Fruit fly (Drosophila melanogaster) whole organism, embryonic: ENCODE data around the gene CG11703.

Experiments used
- CG10979 ChIP-seq: fragments of 200-800 bp; sonication (Bioruptor generic); optimal IDR thresholded peaks from 2 replicates; lab custom pipeline; 2018; ENCODE audit warnings: missing biosample characterization, mild to moderate bottlenecking, missing genetic modification characterization, moderate library complexity
- CG11504 ChIP-seq: fragments of 200-800 bp; sonication (Bioruptor generic); optimal IDR thresholded peaks from 3 replicates; lab custom pipeline; 2019; ENCODE audit warnings: missing biosample characterization, mild to moderate bottlenecking, missing genetic modification characterization, moderate library complexity
- CG12391 ChIP-seq: fragments of 200-800 bp; sonication (Bioruptor generic); optimal IDR thresholded peaks from 3 replicates; lab custom pipeline; 2018; ENCODE audit warnings: missing biosample characterization, mild to moderate bottlenecking, missing genetic modification characterization, moderate library complexity
- CG1529 ChIP-seq: fragments of 200-800 bp; sonication (Bioruptor generic); optimal IDR thresholded peaks from 3 replicates; lab custom pipeline; 2018; ENCODE audit warnings: missing biosample characterization, missing genetic modification characterization
- CG15601 ChIP-seq: fragments of 200-800 bp; sonication (Bioruptor generic); optimal IDR thresholded peaks from 3 replicates; lab custom pipeline; 2019; ENCODE audit warnings: missing biosample characterization, mild to moderate bottlenecking, missing genetic modification characterization, moderate library complexity
- CG16815 ChIP-seq: fragments of 200-800 bp; sonication (Bioruptor generic); optimal IDR thresholded peaks from 3 replicates; lab custom pipeline; 2017; ENCODE audit warnings: missing biosample characterization, mild to moderate bottlenecking, missing genetic modification characterization
- CG17359 ChIP-seq: fragments of 200-800 bp; sonication (Bioruptor generic); optimal IDR thresholded peaks from 3 replicates; lab custom pipeline; 2018; ENCODE audit warnings: missing biosample characterization, mild to moderate bottlenecking, missing genetic modification characterization, moderate library complexity
- CG17361 ChIP-seq: fragments of 200-800 bp; sonication (Bioruptor generic); IDR thresholded peaks from 3 replicates; pipeline ENCODE4 v1.3.6; 2022; ENCODE audit warnings: missing biosample characterization, missing genetic modification characterization
- CG17829 ChIP-seq: fragments of 200-800 bp; optimal IDR thresholded peaks from 2 replicates; lab custom pipeline; 2019; ENCODE audit warnings: missing biosample characterization, mild to moderate bottlenecking, missing genetic modification characterization, moderate library complexity
- CG18262 ChIP-seq: fragments of 200-800 bp; optimal IDR thresholded peaks from 3 replicates; lab custom pipeline; 2019; ENCODE audit warnings: missing biosample characterization, mild to moderate bottlenecking, missing genetic modification characterization, moderate library complexity
- CG2202 ChIP-seq: fragments of 200-800 bp; sonication (Bioruptor generic); optimal IDR thresholded peaks from 2 replicates; lab custom pipeline; 2018; ENCODE audit warnings: missing biosample characterization, mild to moderate bottlenecking, missing genetic modification characterization
- CG30403 ChIP-seq: fragments of 200-800 bp; sonication (Bioruptor generic); optimal IDR thresholded peaks from 3 replicates; lab custom pipeline; 2016; ENCODE audit warnings: missing biosample characterization, missing genetic modification characterization
- CG31441 ChIP-seq: fragments of 200-800 bp; sonication (Bioruptor generic); IDR thresholded peaks from 2 replicates; pipeline ENCODE4 v1.3.6; 2022; ENCODE audit warnings: missing biosample characterization, missing genetic modification characterization
- CG32767 ChIP-seq: fragments of 200-800 bp; sonication (Bioruptor generic); IDR thresholded peaks from 2 replicates; pipeline ENCODE4 v1.3.6; 2022; ENCODE audit warnings: missing biosample characterization, missing genetic modification characterization
- CG33557 ChIP-seq: fragments of 200-800 bp; sonication (Bioruptor generic); optimal IDR thresholded peaks from 2 replicates; lab custom pipeline; 2019; ENCODE audit warnings: missing biosample characterization, mild to moderate bottlenecking, missing genetic modification characterization, moderate library complexity
- CG3407 ChIP-seq: fragments of 200-800 bp; sonication (Bioruptor generic); optimal IDR thresholded peaks from 2 replicates; lab custom pipeline; 2018; ENCODE audit warnings: missing biosample characterization, mild to moderate bottlenecking, missing genetic modification characterization
- CG34376 ChIP-seq: fragments of 200-800 bp; sonication (Bioruptor generic); optimal IDR thresholded peaks from 2 replicates; lab custom pipeline; 2018; ENCODE audit warnings: missing biosample characterization, mild to moderate bottlenecking, missing genetic modification characterization
- CG3726 ChIP-seq: fragments of 200-800 bp; sonication (Bioruptor generic); IDR thresholded peaks from 3 replicates; pipeline ENCODE4, ENCODE4 v1.3.6; 2022; ENCODE audit warnings: missing biosample characterization, missing genetic modification characterization
- CG6254 ChIP-seq: fragments of 200-800 bp; sonication (Bioruptor generic); optimal IDR thresholded peaks from 3 replicates; lab custom pipeline; 2017; ENCODE audit warnings: mild to moderate bottlenecking, missing biosample characterization, missing genetic modification reagents, missing genetic modification characterization
- CG7963 ChIP-seq: fragments of 200-800 bp; sonication (Bioruptor generic); IDR thresholded peaks from 3 replicates; pipeline ENCODE4 v1.3.6; 2022; ENCODE audit warnings: missing biosample characterization, missing genetic modification characterization; ENCODE audit not compliant: partially characterized antibody
- CG8388 ChIP-seq: fragments of 200-800 bp; sonication (Bioruptor generic); optimal IDR thresholded peaks from 2 replicates; lab custom pipeline; 2019; ENCODE audit warnings: missing biosample characterization, mild to moderate bottlenecking, missing genetic modification characterization, moderate library complexity
- CG8924 ChIP-seq: fragments of 200-800 bp; optimal IDR thresholded peaks from 3 replicates; lab custom pipeline; 2019; ENCODE audit warnings: missing biosample characterization, mild to moderate bottlenecking, missing genetic modification characterization, moderate library complexity
- CG9437 ChIP-seq: fragments of 200-800 bp; sonication (Bioruptor generic); optimal IDR thresholded peaks from 2 replicates; lab custom pipeline; 2018; ENCODE audit warnings: missing biosample characterization, mild to moderate bottlenecking, missing genetic modification characterization
- CG9727 ChIP-seq: fragments of 200-800 bp; sonication (Bioruptor generic); optimal IDR thresholded peaks from 3 replicates; lab custom pipeline; 2017; ENCODE audit warnings: missing biosample characterization, mild to moderate bottlenecking, missing genetic modification characterization
- D19A ChIP-seq: fragments of 200-800 bp; optimal IDR thresholded peaks from 3 replicates; lab custom pipeline; 2019; ENCODE audit warnings: missing biosample characterization, mild to moderate bottlenecking, missing genetic modification characterization, moderate library complexity
- Drgx ChIP-seq: fragments of 200-800 bp; sonication (Bioruptor generic); IDR thresholded peaks from 2 replicates; pipeline ENCODE4 v1.3.6; 2022; ENCODE audit warnings: missing biosample characterization, missing genetic modification characterization
- ERR ChIP-seq: fragments of 200-800 bp; sonication (Bioruptor generic); optimal IDR thresholded peaks from 2 replicates; lab custom pipeline; 2016; ENCODE audit warnings: missing biosample characterization, missing genetic modification characterization
- Nf-YB ChIP-seq: fragments of 200-800 bp; sonication (Bioruptor generic); optimal IDR thresholded peaks from 3 replicates; lab custom pipeline; 2019; ENCODE audit warnings: missing biosample characterization, mild to moderate bottlenecking, missing genetic modification characterization, moderate library complexity
- Sox100B ChIP-seq: fragments of 200-800 bp; sonication (Bioruptor generic); optimal IDR thresholded peaks from 3 replicates; lab custom pipeline; 2018; ENCODE audit warnings: missing biosample characterization, mild to moderate bottlenecking, missing genetic modification characterization
- Sox102F ChIP-seq: fragments of 200-800 bp; sonication (Bioruptor generic); optimal IDR thresholded peaks from 2 replicates; lab custom pipeline; 2018; ENCODE audit warnings: missing biosample characterization, mild to moderate bottlenecking, missing genetic modification characterization, moderate library complexity
- Xrp1 ChIP-seq: fragments of 200-800 bp; sonication (Bioruptor generic); IDR thresholded peaks from 2 replicates; pipeline ENCODE4 v1.3.6; 2022; ENCODE audit warnings: missing biosample characterization, missing genetic modification characterization
- aop ChIP-seq: fragments of 200-800 bp; sonication (Bioruptor generic); IDR thresholded peaks from 2 replicates; pipeline ENCODE4 v1.3.6; 2022; ENCODE audit warnings: missing biosample characterization, missing genetic modification characterization
- az2 ChIP-seq: fragments of 200-800 bp; sonication (Bioruptor generic); optimal IDR thresholded peaks from 3 replicates; lab custom pipeline; 2016; ENCODE audit warnings: missing biosample characterization, missing genetic modification characterization
- bsh ChIP-seq, 2 experiments: fragments of 200-800 bp; sonication (Bioruptor generic); optimal IDR thresholded peaks; 2 replicates each; lab custom pipeline; 2017 to 2018; ENCODE audit warnings: mild to moderate bottlenecking in 2 of 2, missing biosample characterization in 2 of 2, missing genetic modification characterization in 2 of 2, moderate library complexity in 1 of 2
- cg ChIP-seq: fragments of 200-800 bp; sonication (Bioruptor generic); optimal IDR thresholded peaks from 3 replicates; lab custom pipeline; 2019; ENCODE audit warnings: missing biosample characterization, mild to moderate bottlenecking, missing genetic modification characterization, moderate library complexity
- ci ChIP-seq: fragments of 200-800 bp; sonication (Bioruptor generic); IDR thresholded peaks from 3 replicates; pipeline ENCODE4 v1.3.6; 2022; ENCODE audit warnings: missing biosample characterization, missing genetic modification characterization
- dimm ChIP-seq: fragments of 200-800 bp; sonication (Bioruptor generic); IDR thresholded peaks from 2 replicates; pipeline ENCODE4 v1.3.6; 2022; ENCODE audit warnings: missing biosample characterization, missing genetic modification characterization
- dmrt11E ChIP-seq: fragments of 200-800 bp; sonication (Bioruptor generic); optimal IDR thresholded peaks from 3 replicates; lab custom pipeline; 2018; ENCODE audit warnings: missing biosample characterization, mild to moderate bottlenecking, missing genetic modification characterization, moderate library complexity
- dmrt99B ChIP-seq: fragments of 200-800 bp; sonication (Bioruptor generic); optimal IDR thresholded peaks from 2 replicates; lab custom pipeline; 2018; ENCODE audit warnings: missing biosample characterization, mild to moderate bottlenecking, missing genetic modification characterization, moderate library complexity
- gem ChIP-seq: fragments of 200-800 bp; sonication (Bioruptor generic); optimal IDR thresholded peaks from 2 replicates; lab custom pipeline; 2019; ENCODE audit warnings: missing biosample characterization, mild to moderate bottlenecking, missing genetic modification characterization, moderate library complexity
- grau ChIP-seq: fragments of 200-800 bp; optimal IDR thresholded peaks from 3 replicates; lab custom pipeline; 2019; ENCODE audit warnings: missing biosample characterization, mild to moderate bottlenecking, missing genetic modification characterization, moderate library complexity
- gsb-n ChIP-seq: fragments of 200-800 bp; sonication (Bioruptor generic); optimal IDR thresholded peaks from 3 replicates; lab custom pipeline; 2018; ENCODE audit warnings: missing biosample characterization, mild to moderate bottlenecking, missing genetic modification characterization
- ken ChIP-seq: fragments of 200-800 bp; sonication (Bioruptor generic); IDR thresholded peaks from 3 replicates; pipeline ENCODE4 v1.3.6; 2022; ENCODE audit warnings: missing biosample characterization, missing genetic modification characterization
- run ChIP-seq: fragments of 200-800 bp; sonication (Bioruptor generic); optimal IDR thresholded peaks from 3 replicates; lab custom pipeline; 2018; ENCODE audit warnings: missing biosample characterization, mild to moderate bottlenecking, missing genetic modification characterization
- sc ChIP-seq, 3 experiments: fragments of >200 bp in 2 of 3; fragments of 200-800 bp in 1 of 3; sonication (Bioruptor generic) in 1 of 3; optimal IDR thresholded peaks; 2 replicates in 2 of 3; 3 replicates in 1 of 3; lab custom pipeline; 2017; ENCODE audit warnings: mild to moderate bottlenecking in 1 of 3, missing biosample characterization in 1 of 3, missing genetic modification characterization in 1 of 3, missing genetic modification reagents in 1 of 3
- tio ChIP-seq: fragments of 200-800 bp; sonication (Bioruptor generic); optimal IDR thresholded peaks from 2 replicates; lab custom pipeline; 2017; ENCODE audit warnings: missing biosample characterization, missing genetic modification characterization, inconsistent platforms
- ttk ChIP-seq: fragments of 200-800 bp; sonication (Bioruptor generic); IDR thresholded peaks from 2 replicates; pipeline ENCODE4 v2.1.2; 2022; ENCODE audit warnings: missing biosample characterization, missing genetic modification characterization
- unpg ChIP-seq: fragments of 200-800 bp; sonication (Bioruptor generic); optimal IDR thresholded peaks from 3 replicates; lab custom pipeline; 2018; ENCODE audit warnings: missing biosample characterization, mild to moderate bottlenecking, missing genetic modification characterization, moderate library complexity
- wor ChIP-seq: fragments of 200-800 bp; sonication (Bioruptor generic); IDR thresholded peaks from 2 replicates; pipeline ENCODE4 v1.3.6; 2022; ENCODE audit warnings: missing biosample characterization, missing genetic modification characterization

The CG11703 gene

DNA sequence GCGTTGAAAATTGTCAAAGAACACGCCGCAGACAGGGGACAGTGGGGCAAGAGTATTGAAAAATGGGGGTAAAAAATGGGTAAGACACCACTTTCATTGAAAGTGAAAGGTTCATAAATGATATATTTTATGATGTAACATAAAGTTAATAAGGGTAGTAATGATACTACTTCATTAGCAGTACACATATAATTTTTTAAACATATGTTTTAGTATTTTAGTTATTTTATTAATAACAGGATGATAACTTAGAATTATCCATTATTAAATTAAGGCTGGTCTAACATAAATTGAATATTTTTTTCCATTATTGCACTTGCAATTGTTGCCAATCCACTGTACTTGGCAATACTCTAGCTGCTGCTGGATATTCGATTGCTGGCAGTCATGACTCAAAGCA is 46.0 kb upstream of the CG11703 start (continued):
- TF ChIP-seq dmrt11E = peak; percentile 68
- TF ChIP-seq CG9727 = peak; percentile 50
- TF ChIP-seq run (tag; lab: Kevin White, UChicago) = no peak
- TF ChIP-seq tio (GFP tag; lab: Kevin White, UChicago) = peak; percentile 10
- TF ChIP-seq wor = 0 out of 2 replicates have a peak, but pooled peaks have one; percentile 15
- TF ChIP-seq ERR (GFP tag; lab: Kevin White, UChicago) = no peak
- peak; percentile 67 for TF ChIP-seq Drgx
- peak; percentile 34 for TF ChIP-seq grau (tag; lab: Kevin White, UChicago)
- TF ChIP-seq CG10979 (tag; lab: Kevin White, UChicago) = peak; percentile 59
- 0 out of 3 replicates have a peak, but pooled peaks have one; percentile 33 for TF ChIP-seq CG3726
- TF ChIP-seq CG2202 (tag; lab: Kevin White, UChicago) = peak; percentile 27
- peak; percentile 23 for TF ChIP-seq dmrt99B (tag; lab: Kevin White, UChicago)
- TF ChIP-seq ken (GFP tag; lab: Robert Waterston, UW) = no peak
- TF ChIP-seq Sox100B (GFP tag; lab: Kevin White, UChicago) = peak; percentile 28
- peak; percentile 40 for TF ChIP-seq Sox102F
- peak; percentile 2 for TF ChIP-seq CG8924 (tag; lab: Kevin White, UChicago)
- TF ChIP-seq gem = peak; percentile 57
- TF ChIP-seq CG11504 = peak; percentile 40
- TF ChIP-seq CG17359 (tag; lab: Kevin White, UChicago) = no peak
- TF ChIP-seq CG3407 (GFP tag; lab: Kevin White, UChicago) = peak; percentile 7
- peak; percentile 60 for TF ChIP-seq Xrp1 (GFP tag; lab: Robert Waterston, UW)
- TF ChIP-seq CG9437 (GFP tag; lab: Kevin White, UChicago) = no peak
- 0 out of 2 replicates have a peak, but pooled peaks have one; percentile 16 for TF ChIP-seq CG32767
- peak; percentile 25 for TF ChIP-seq CG17829 (tag; lab: Kevin White, UChicago)
- peak; percentile 27 for TF ChIP-seq CG8388 (GFP tag; lab: Kevin White, UChicago)
- peak; percentile 32 for TF ChIP-seq gsb-n
- TF ChIP-seq CG33557 (GFP tag; lab: Kevin White, UChicago) = peak; percentile 42
- TF ChIP-seq sc (optimal IDR thresholded peaks at IDR 0.05; lab: Kevin White, UChicago) = no peak
- TF ChIP-seq sc (GFP tag; optimal IDR thresholded peaks at IDR 0.05; lab: Kevin White, UChicago) = peak; percentile 15
- no peak for TF ChIP-seq ttk
- TF ChIP-seq unpg (GFP tag; lab: Kevin White, UChicago) = peak; percentile 11
- no peak for TF ChIP-seq cg
- no peak for TF ChIP-seq ci
- no peak for TF ChIP-seq dimm (GFP tag; lab: Robert Waterston, UW)
- TF ChIP-seq CG30403 (GFP tag; lab: Kevin White, UChicago) = peak; percentile 19
- TF ChIP-seq CG6254 = peak; percentile 8
- no peak for TF ChIP-seq aop (GFP tag; lab: Robert Waterston, UW)
- TF ChIP-seq CG31441 = peak; percentile 32; the same call in 1 of the 2 replicates
- peak; percentile 16 for TF ChIP-seq CG15601
- peak; percentile 36 for TF ChIP-seq CG1529 (GFP tag; lab: Kevin White, UChicago)
- peak; percentile 40 for TF ChIP-seq D19A (tag; lab: Kevin White, UChicago)
- TF ChIP-seq CG12391 (tag; lab: Kevin White, UChicago) = peak; percentile 29
- peak; percentile 56 to 59 for TF ChIP-seq bsh (GFP tag; optimal IDR thresholded peaks at IDR 0.05; lab: Kevin White, UChicago)
- TF ChIP-seq CG34376 (GFP tag; lab: Kevin White, UChicago) = no peak
- TF ChIP-seq CG7963 (GFP tag; lab: Robert Waterston, UW) = no peak
- TF ChIP-seq CG16815 (GFP tag; lab: Kevin White, UChicago) = peak; percentile 39
- TF ChIP-seq CG17361 = peak; percentile 56; the same call in 2 of the 3 replicates
- peak; percentile 69 for TF ChIP-seq CG18262 (tag; lab: Kevin White, UChicago)
- TF ChIP-seq az2 (GFP tag; lab: Kevin White, UChicago) = peak; percentile 19
- no peak for TF ChIP-seq Nf-YB (GFP tag; lab: Kevin White, UChicago)
